Fruit fly (Drosophila melanogaster): ENCODE results near the gene CG14459.

Gene CG14459

DNA sequence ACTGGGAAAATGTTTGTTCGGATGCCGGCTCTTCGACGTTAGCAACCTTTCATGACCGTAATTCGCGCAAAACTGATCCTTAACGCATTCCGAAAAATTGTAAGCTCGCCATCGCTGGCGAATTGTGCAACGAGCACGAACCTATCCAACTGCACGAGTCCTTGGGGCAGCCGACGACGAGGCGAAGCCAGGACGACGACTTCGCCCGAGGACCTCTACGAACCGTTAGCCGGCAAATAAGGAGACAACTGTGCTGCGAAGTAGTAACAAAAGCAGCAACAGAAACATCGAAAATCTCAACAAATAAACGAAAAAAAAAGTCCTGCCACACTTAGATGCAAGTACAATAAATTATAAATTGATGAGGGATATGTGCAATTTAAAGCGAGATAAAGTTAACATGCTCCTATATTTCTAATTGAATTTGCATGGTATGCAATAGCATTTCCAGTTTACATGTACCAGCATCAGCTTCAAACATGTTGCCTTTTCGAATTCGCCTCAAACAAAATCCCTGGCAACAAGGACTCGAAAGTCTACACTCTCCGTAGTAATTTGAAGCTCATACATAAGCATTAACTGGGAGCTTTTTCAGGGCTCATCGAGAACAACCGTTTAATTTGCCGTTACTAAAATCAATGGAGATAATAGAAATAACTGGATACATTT lies at the start of gene CG14459:
TSS of gene CG14459 (minus strand) at position 51 of the 669 bp plus-strand sequence.
- TF ChIP-seq noc (tag; optimal IDR thresholded peaks at IDR 0.05) = no peak

DNA sequence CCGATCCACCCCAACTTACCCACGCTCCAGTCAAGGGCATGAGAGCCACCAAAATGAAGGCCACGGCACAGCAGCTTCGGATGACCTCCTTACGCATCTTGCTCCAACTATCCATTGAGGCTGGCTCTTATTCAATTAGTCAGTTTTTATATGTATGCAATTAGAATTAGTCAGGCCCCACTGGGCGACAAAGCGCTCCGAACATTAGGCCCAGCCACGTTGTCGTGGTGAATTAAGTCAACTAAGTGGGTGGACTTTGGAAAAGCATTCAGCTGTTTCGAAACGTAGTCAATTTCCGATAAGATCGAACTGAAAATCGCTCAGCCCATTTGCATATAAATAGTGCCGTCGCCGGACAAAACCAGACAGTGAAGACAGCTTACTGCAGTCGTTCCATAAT lies 49.3 kb upstream of the CG14459 start, which contains the start of the genes CG14455 and CG14456:
TSS of gene CG14455 (minus strand) at position 101 of the 400 bp plus-strand sequence.
TSS of gene CG14456 (plus strand) at position 236 of the 400 bp plus-strand sequence.
- TF ChIP-seq noc (tag; optimal IDR thresholded peaks at IDR 0.05) = no peak

DNA sequence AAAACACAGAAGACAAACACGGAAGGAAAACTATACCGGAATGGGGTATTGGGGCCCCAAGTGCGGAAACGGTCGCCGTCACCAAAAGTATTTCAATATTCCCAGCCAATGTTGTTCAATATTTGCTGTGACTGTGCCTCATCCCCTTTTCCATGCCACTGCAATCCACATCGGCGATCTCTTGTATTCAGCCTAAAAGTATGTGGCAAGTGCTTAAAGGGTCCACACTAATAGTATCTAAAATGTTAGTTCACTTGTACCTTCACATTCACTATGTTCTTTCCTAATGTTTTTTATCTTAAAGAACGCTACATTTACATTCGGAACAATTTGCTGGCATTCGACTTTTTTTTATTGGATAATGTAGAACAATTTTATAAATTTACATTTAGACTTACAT lies 43.2 kb upstream of the CG14459 start:
- TF ChIP-seq noc (tag; optimal IDR thresholded peaks at IDR 0.05) = no peak

DNA sequence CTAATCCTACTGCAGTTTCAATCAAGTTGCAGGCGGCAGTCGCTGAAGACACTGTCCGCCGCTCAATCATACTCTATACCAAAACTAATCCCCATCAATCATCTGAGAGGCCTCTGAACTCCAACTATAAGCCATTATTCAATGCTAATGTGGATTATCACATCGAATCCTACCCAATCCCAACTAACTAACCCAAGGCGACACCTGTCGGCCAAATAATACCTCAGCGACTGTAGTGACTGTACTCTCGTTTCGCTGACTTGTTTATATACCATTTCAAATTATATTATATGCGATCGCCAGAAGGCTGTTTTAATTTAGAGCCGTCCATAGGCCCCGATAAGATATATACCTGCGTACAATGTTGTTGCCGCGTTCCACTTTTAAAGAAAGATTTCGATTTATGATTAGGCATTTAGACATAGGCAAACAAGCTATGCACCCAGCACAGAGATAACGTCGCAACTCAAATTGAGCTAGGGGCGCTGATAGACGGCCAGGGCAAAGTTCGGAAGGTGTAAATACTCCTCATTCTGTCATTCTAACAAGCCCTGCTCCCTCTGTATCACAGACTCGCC lies 34.1 kb upstream of the CG14459 start:
- peak; percentile 25 for TF ChIP-seq noc (tag; optimal IDR thresholded peaks at IDR 0.05)

DNA sequence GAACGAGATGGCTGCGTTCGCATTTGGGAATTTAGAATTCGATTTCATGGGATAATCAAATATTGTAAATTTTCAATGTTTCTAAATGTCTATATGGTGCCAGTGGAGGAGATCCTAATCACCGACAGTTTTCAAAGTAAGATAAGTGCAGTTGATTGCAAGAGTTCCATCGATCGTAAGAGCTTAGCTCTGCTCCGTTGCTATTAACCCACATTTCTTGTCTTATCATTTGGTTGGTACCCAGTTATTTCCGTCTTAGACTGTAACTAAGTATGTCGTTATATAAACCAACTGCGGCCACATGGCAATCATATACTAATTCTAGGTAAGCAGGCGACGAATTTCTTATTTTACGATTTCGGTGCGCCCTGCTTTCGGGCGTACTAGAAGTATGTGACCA lies 32.5 kb upstream of the CG14459 start:
- TF ChIP-seq noc (tag; optimal IDR thresholded peaks at IDR 0.05) = no peak

DNA sequence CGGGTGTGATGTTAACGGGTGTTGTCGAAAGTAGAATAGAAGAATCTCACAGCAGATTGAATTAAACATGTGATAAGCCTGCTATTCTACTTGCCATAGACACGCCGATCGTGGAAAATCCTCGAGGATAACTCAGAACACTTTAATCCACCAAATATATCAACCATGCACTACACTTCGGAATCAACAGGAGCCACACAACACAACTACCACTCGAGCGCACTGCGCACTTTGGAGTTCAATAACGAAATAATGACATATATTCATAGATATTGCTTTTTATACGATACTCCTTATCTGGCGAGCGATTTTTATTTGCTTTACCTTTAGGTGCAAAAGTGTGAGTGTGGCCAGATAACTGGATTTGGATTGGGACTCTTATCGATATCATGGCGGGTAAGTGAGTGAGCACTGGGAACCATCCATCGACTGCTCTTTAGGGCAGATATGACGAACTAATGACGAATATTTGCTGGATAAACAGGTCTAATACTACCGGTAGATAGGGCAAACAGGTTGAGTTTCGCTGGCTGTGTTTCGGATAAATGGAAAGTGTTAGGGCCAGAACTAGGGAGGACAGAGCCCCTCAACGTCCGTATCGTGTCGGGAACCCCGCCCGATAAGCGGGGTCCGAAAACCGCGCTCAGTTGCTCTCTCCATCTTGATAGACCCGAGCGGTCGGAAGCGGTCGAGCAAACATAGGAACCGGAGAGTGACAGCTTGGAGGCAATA lies 31.7 kb upstream of the CG14459 start, which contains the start of gene Jhbp6:
TSS of gene Jhbp6 (plus strand) at position 682 of the 732 bp plus-strand sequence.
- TF ChIP-seq noc (tag; optimal IDR thresholded peaks at IDR 0.05) = peak; percentile 15

DNA sequence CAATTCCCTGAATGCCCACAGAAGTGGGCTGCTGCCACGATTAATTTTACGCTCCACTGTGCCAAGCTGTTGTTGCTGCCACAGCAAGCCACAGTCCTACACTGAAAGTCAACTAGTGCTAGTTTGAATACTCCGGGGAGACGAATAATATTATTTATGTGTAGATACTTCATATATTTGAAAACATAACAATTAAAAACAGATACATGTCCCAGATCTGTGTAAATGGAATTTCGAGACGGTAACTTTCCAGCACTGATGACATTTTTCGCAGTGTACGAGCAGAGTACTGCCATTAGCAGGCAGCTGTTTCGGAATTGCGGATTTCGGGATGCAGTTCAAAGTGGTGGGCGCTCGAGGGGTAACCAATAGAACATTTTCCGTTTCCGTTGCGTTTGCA lies 27.4 kb upstream of the CG14459 start:
- no peak for TF ChIP-seq noc (tag; optimal IDR thresholded peaks at IDR 0.05)

DNA sequence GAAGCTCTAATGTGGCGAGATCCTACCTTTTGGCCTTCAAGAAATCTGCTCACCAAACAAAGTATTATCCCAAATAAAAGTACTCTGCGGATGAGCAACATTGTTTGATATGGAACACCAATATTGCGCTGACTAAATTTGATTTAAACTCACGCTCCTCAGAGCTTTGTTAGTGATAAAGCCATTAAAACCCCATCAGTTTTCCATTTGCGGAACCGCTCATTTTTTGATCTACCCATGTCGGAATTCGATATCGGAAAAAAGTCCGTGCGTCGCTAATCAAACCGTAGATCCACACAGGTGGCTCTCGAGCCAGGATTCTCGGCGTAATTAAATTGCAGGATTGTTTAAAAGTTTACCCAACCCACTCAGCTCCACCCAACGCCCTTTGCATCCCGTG lies 14.7 kb upstream of the CG14459 start, which contains the start of gene CG33772:
TSS of gene CG33772 (minus strand) at position 101 of the 400 bp plus-strand sequence.
- no peak for TF ChIP-seq noc (tag; optimal IDR thresholded peaks at IDR 0.05)

DNA sequence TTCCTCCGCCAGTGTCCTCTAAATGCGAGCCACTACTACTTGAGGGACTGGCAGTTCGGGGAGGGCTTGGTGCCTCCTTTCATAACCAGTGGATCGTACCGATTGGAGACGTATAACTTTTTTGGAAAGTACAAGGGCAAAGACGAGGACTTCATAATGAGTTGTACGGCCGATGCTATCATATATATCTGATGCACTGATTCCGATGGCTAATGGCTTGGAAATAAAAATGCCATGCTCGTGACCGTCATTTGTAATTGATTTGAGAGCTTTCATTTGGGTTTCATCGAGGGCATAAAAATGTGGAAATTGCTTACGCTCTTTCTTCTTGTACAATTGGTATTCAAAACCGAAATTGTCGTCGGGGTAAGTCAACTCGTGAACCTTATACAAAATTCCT lies 11.4 kb upstream of the CG14459 start, which contains the start of gene CG33771:
TSS of gene CG33771 (plus strand) at position 301 of the 400 bp plus-strand sequence.
- TF ChIP-seq noc (tag; optimal IDR thresholded peaks at IDR 0.05) = no peak

DNA sequence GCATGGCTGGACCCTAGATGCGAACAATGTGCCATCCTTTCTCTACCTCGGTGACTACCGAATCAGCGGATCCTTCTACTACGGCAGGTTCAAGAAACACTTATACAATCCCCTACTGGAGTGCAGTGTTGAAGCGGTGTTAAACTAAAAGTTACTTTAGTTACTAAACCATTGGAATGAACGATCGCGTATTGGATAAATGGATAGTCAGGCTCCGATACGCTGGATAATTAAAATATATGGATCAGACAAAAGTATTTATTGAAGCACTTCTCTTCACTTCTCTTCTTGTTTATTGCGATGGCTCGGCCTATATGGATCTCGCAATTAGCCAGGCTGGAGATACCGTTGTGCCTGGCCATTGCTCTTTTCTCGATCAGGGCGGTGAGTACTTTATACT lies 10.7 kb upstream of the CG14459 start, which contains the start of gene CG33770:
TSS of gene CG33770 (plus strand) at position 301 of the 400 bp plus-strand sequence.
- no peak for TF ChIP-seq noc (tag; optimal IDR thresholded peaks at IDR 0.05)

DNA sequence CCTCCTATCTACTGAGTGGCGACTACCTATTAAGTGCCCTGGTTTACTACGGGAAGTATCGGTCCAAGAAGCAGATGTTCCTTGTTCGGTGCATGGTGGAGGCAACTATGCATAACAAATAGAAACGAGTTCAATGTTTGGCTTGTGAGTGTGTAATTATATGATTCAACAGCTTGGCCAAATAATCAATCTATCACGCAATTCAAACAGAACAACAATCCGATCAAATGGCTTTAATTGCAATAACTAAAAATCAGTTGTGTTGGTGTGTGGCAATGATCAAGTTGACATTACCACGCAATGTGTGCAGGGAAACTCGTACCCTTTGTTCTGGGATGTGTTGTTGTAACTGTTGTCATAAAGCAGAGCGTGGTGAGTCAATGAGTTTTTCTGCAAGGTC lies 9.9 kb upstream of the CG14459 start, which contains the start of gene CG33769:
TSS of gene CG33769 (plus strand) at position 301 of the 400 bp plus-strand sequence.
- no peak for TF ChIP-seq noc (tag; optimal IDR thresholded peaks at IDR 0.05)

DNA sequence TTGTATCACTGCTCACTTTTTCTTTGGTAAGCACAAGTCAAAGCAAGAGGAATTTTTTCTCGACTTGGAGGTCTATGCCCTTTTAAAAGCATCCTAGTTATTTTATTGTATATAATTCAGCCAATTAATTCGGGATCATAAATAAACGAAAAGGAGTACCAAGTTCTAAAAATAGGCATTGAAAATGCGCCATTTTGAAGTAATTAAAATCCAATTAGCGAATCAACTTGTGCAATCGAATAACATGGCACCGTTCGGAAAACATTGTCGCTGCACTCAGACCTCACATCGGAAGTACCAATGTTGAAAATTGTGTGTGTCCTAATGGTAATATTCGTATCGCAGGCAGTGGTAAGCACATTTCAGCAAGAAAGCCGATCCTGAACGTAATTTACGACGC lies 9.1 kb upstream of the CG14459 start, which contains the start of gene CG33768:
TSS of gene CG33768 (plus strand) at position 301 of the 400 bp plus-strand sequence.
- TF ChIP-seq noc (tag; optimal IDR thresholded peaks at IDR 0.05) = no peak

DNA sequence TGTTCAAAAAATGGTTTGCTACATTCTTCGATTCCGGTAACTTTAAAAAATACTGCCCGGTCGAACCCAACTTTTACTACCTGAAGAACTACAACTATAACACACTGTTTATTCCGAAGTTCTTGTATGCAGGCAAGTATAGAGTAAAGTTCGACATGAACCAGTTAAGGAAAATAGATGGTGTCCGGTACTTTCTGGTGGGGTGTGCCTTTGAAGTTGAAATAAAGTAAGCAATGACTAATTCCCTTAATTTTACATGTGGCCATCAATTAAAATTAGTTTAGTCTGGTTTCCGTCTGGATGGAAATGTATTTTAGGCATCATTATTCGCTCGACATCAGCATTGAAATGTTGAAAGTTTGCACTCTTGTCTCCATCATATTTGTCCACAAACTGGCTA lies 8.3 kb upstream of the CG14459 start, which contains the start of gene CG33767:
TSS of gene CG33767 (plus strand) at position 301 of the 400 bp plus-strand sequence.
- no peak for TF ChIP-seq noc (tag; optimal IDR thresholded peaks at IDR 0.05)

DNA sequence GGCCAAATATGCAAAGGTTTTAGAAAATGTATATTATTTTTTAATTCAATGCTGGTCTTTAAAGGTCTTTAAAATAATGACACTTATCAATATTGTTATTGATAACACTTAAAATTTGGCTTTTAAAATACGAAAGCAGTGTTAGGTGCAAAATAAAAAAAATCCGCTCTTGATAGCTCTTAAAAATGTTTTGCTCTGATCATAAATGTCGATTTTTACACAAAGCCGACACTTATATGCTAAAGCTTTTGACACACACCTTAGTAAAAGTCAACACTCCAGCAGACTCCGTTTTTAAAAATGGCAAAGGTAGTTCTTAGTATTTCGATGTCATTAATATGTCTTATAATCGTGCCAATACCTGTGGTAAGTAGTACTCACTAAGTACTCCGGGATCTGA lies 7.6 kb upstream of the CG14459 start, which contains the start of gene CG33766:
TSS of gene CG33766 (plus strand) at position 301 of the 400 bp plus-strand sequence.
- TF ChIP-seq noc (tag; optimal IDR thresholded peaks at IDR 0.05) = no peak

DNA sequence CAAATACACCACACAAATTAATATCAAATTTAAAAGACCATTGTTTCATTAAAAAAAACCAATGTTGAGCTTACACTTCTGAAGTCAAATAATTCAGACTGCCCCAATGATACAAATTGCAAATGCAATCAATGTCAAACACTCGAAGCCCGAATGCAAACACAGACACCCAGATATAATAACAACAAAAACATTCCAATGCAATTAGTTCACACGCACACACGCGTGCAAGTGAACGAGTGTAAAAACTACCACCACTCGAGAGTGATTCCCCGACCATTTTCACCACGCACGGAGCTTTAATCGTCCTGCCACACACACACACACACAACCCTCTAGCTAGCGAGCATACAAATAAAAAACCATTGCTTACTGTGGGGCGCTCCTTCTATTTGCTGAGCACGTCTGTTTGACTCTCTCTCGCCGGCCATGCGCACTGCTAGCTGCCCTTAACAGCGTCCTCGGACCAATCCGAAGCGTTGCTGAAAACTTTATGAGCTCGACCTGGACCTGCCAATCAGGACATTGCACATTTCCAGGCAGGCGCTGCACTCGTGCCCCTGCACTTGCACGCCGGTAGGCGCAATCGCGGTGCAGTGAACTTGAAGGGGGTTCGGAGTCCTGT lies 4.7 kb upstream of the CG14459 start:
- no peak for TF ChIP-seq noc (tag; optimal IDR thresholded peaks at IDR 0.05)
